Fruit fly (Drosophila melanogaster) whole organism, embryonic: ENCODE results near the gene CG5500.

Experiments used
- B-H1 ChIP-seq: fragments of 200-800 bp; sonication (Bioruptor generic); IDR thresholded peaks from 3 replicates; pipeline ENCODE4 v1.3.6; 2022; ENCODE audit warnings: missing biosample characterization, missing genetic modification characterization
- Bgb ChIP-seq: fragments of 200-800 bp; sonication (Bioruptor generic); IDR thresholded peaks from 2 replicates; pipeline ENCODE4 v1.3.6; 2022; ENCODE audit warnings: missing biosample characterization, missing genetic modification characterization; ENCODE audit not compliant: partially characterized antibody
- CG10267 ChIP-seq: fragments of 200-800 bp; sonication (Bioruptor generic); optimal IDR thresholded peaks from 2 replicates; lab custom pipeline; 2018; ENCODE audit warnings: missing biosample characterization, mild to moderate bottlenecking, missing genetic modification characterization, moderate library complexity
- CG10654 ChIP-seq: fragments of 200-800 bp; sonication (Bioruptor generic); optimal IDR thresholded peaks from 2 replicates; lab custom pipeline; 2016; ENCODE audit warnings: missing biosample characterization, missing genetic modification characterization
- CG12104 ChIP-seq: fragments of 200-800 bp; sonication (Bioruptor generic); optimal IDR thresholded peaks from 3 replicates; lab custom pipeline; 2016; ENCODE audit warnings: missing biosample characterization, missing genetic modification characterization
- CG12219 ChIP-seq: fragments of 200-800 bp; sonication (Bioruptor generic); optimal IDR thresholded peaks from 3 replicates; lab custom pipeline; 2018; ENCODE audit warnings: missing biosample characterization, mild to moderate bottlenecking, missing genetic modification characterization
- CG13287 ChIP-seq: fragments of 200-800 bp; sonication (Bioruptor generic); IDR thresholded peaks from 2 replicates; pipeline ENCODE4 v1.3.6; 2022; ENCODE audit warnings: missing biosample characterization, missing genetic modification characterization; ENCODE audit not compliant: partially characterized antibody
- CG14667 ChIP-seq: fragments of 200-800 bp; sonication (Bioruptor generic); IDR thresholded peaks from 2 replicates; pipeline ENCODE4 v1.3.6; 2022; ENCODE audit warnings: missing biosample characterization, missing genetic modification characterization
- CG16813 ChIP-seq: fragments of 200-800 bp; sonication (Bioruptor generic); IDR thresholded peaks from 3 replicates; pipeline ENCODE4 v1.3.6; 2022; ENCODE audit warnings: missing biosample characterization, missing genetic modification characterization; ENCODE audit not compliant: partially characterized antibody
- CG17328 ChIP-seq: fragments of 200-800 bp; sonication (Bioruptor generic); IDR thresholded peaks from 2 replicates; pipeline ENCODE4 v1.3.6; 2022; ENCODE audit warnings: missing biosample characterization, missing genetic modification characterization
- CG17829 ChIP-seq: fragments of 200-800 bp; optimal IDR thresholded peaks from 2 replicates; lab custom pipeline; 2019; ENCODE audit warnings: missing biosample characterization, mild to moderate bottlenecking, missing genetic modification characterization, moderate library complexity
- CG2120 ChIP-seq: fragments of 200-800 bp; sonication (Bioruptor generic); optimal IDR thresholded peaks from 3 replicates; lab custom pipeline; 2016; ENCODE audit warnings: missing biosample characterization, missing genetic modification characterization
- CG2199 ChIP-seq: fragments of 200-800 bp; sonication (Bioruptor generic); IDR thresholded peaks from 3 replicates; pipeline ENCODE4 v1.3.6; 2022; ENCODE audit warnings: missing biosample characterization, missing genetic modification characterization
- CG2202 ChIP-seq: fragments of 200-800 bp; sonication (Bioruptor generic); optimal IDR thresholded peaks from 2 replicates; lab custom pipeline; 2018; ENCODE audit warnings: missing biosample characterization, mild to moderate bottlenecking, missing genetic modification characterization
- CG2875 ChIP-seq: fragments of 200-800 bp; sonication (Bioruptor generic); optimal IDR thresholded peaks from 2 replicates; lab custom pipeline; 2017; ENCODE audit warnings: missing biosample characterization, mild to moderate bottlenecking, missing genetic modification characterization, missing genetic modification reagents
- CG30403 ChIP-seq: fragments of 200-800 bp; sonication (Bioruptor generic); optimal IDR thresholded peaks from 3 replicates; lab custom pipeline; 2016; ENCODE audit warnings: missing biosample characterization, missing genetic modification characterization
- CG31224 ChIP-seq: fragments of 200-800 bp; sonication (Bioruptor generic); IDR thresholded peaks from 2 replicates; pipeline ENCODE4 v1.3.6; 2022; ENCODE audit warnings: missing biosample characterization, missing genetic modification characterization
- CG3163 ChIP-seq: fragments of 200-800 bp; sonication (Bioruptor generic); optimal IDR thresholded peaks from 3 replicates; lab custom pipeline; 2016; ENCODE audit warnings: missing biosample characterization, missing genetic modification characterization
- CG5245 ChIP-seq: fragments of 200-800 bp; sonication (Bioruptor generic); optimal IDR thresholded peaks from 3 replicates; lab custom pipeline; 2016; ENCODE audit warnings: missing biosample characterization, missing genetic modification characterization
- CG6689 ChIP-seq: fragments of 200-800 bp; sonication (Bioruptor generic); IDR thresholded peaks from 2 replicates; pipeline ENCODE4 v1.3.6; 2022; ENCODE audit warnings: missing biosample characterization, missing genetic modification characterization
- CG6813 ChIP-seq: fragments of 200-800 bp; sonication (Bioruptor generic); optimal IDR thresholded peaks from 2 replicates; lab custom pipeline; 2017; ENCODE audit warnings: missing biosample characterization, missing genetic modification characterization, mild to moderate bottlenecking, moderate library complexity, missing genetic modification reagents
- CG7963 ChIP-seq: fragments of 200-800 bp; sonication (Bioruptor generic); IDR thresholded peaks from 3 replicates; pipeline ENCODE4 v1.3.6; 2022; ENCODE audit warnings: missing biosample characterization, missing genetic modification characterization; ENCODE audit not compliant: partially characterized antibody
- CG9609 ChIP-seq: fragments of 200-800 bp; sonication (Bioruptor generic); optimal IDR thresholded peaks from 3 replicates; lab custom pipeline; 2016; ENCODE audit warnings: missing biosample characterization, missing genetic modification characterization
- CG9797 ChIP-seq: fragments of 200-800 bp; sonication (Bioruptor generic); optimal IDR thresholded peaks from 3 replicates; lab custom pipeline; 2018; ENCODE audit warnings: missing biosample characterization, mild to moderate bottlenecking, missing genetic modification characterization
- CG9817 ChIP-seq: fragments of 200-800 bp; sonication (Bioruptor generic); optimal IDR thresholded peaks from 2 replicates; lab custom pipeline; 2018; ENCODE audit warnings: missing biosample characterization, mild to moderate bottlenecking, missing genetic modification characterization, moderate library complexity
- CHES-1-like ChIP-seq: fragments of 200-800 bp; sonication (Bioruptor generic); optimal IDR thresholded peaks from 2 replicates; lab custom pipeline; 2016; ENCODE audit warnings: missing biosample characterization, missing genetic modification characterization
- D19A ChIP-seq: fragments of 200-800 bp; optimal IDR thresholded peaks from 3 replicates; lab custom pipeline; 2019; ENCODE audit warnings: missing biosample characterization, mild to moderate bottlenecking, missing genetic modification characterization, moderate library complexity
- Dll ChIP-seq: fragments of 200-800 bp; sonication (Bioruptor generic); IDR thresholded peaks from 4 replicates; pipeline ENCODE4 v1.3.6; 2022; ENCODE audit warnings: missing biosample characterization, missing genetic modification characterization; ENCODE audit not compliant: partially characterized antibody
- ERR ChIP-seq: fragments of 200-800 bp; sonication (Bioruptor generic); optimal IDR thresholded peaks from 2 replicates; lab custom pipeline; 2016; ENCODE audit warnings: missing biosample characterization, missing genetic modification characterization
- HmgZ ChIP-seq: fragments of 200-800 bp; sonication (Bioruptor generic); optimal IDR thresholded peaks from 2 replicates; lab custom pipeline; 2018; ENCODE audit warnings: missing biosample characterization, mild to moderate bottlenecking, missing genetic modification characterization
- Kr ChIP-seq: fragments of 200-800 bp; sonication (Bioruptor generic); optimal IDR thresholded peaks from 2 replicates; lab custom pipeline; 2017; ENCODE audit warnings: missing biosample characterization, mild to moderate bottlenecking, missing genetic modification characterization
- Nf-YB ChIP-seq: fragments of 200-800 bp; sonication (Bioruptor generic); optimal IDR thresholded peaks from 3 replicates; lab custom pipeline; 2019; ENCODE audit warnings: missing biosample characterization, mild to moderate bottlenecking, missing genetic modification characterization, moderate library complexity
- Optix ChIP-seq: fragments of 200-800 bp; sonication (Bioruptor generic); IDR thresholded peaks from 3 replicates; pipeline ENCODE4 v1.3.6; 2022; ENCODE audit warnings: missing biosample characterization, missing genetic modification characterization
- Ptx1 ChIP-seq: fragments of 200-800 bp; sonication (Bioruptor generic); IDR thresholded peaks from 2 replicates; pipeline ENCODE4 v1.3.6; 2022; ENCODE audit warnings: missing biosample characterization, missing genetic modification characterization
- bbx ChIP-seq: fragments of 200-800 bp; sonication (Bioruptor generic); IDR thresholded peaks from 2 replicates; pipeline ENCODE4 v1.3.6; 2022; ENCODE audit warnings: missing biosample characterization, missing genetic modification characterization; ENCODE audit not compliant: partially characterized antibody
- cad ChIP-seq: fragments of >200 bp; optimal IDR thresholded peaks from 2 replicates; lab custom pipeline; 2017; ENCODE audit warnings: missing biosample characterization, missing genetic modification characterization
- gsb-n ChIP-seq: fragments of 200-800 bp; sonication (Bioruptor generic); optimal IDR thresholded peaks from 3 replicates; lab custom pipeline; 2018; ENCODE audit warnings: missing biosample characterization, mild to moderate bottlenecking, missing genetic modification characterization
- her ChIP-seq: fragments of 200-800 bp; sonication (Bioruptor generic); optimal IDR thresholded peaks from 2 replicates; lab custom pipeline; 2016; ENCODE audit warnings: missing biosample characterization, missing genetic modification characterization
- jigr1 ChIP-seq: fragments of 200-800 bp; sonication (Bioruptor generic); IDR thresholded peaks from 3 replicates; pipeline ENCODE4 v1.3.6; 2022; ENCODE audit warnings: missing biosample characterization, missing genetic modification characterization
- lmd ChIP-seq: fragments of 200-800 bp; sonication (Bioruptor generic); IDR thresholded peaks from 2 replicates; pipeline ENCODE4 v1.3.6; 2022; ENCODE audit warnings: missing biosample characterization, missing genetic modification characterization
- lov ChIP-seq, 2 experiments: fragments of 200-800 bp in 1 of 2; fragments of >200 bp in 1 of 2; sonication (Bioruptor generic) in 1 of 2; IDR thresholded peaks in 1 of 2; optimal IDR thresholded peaks in 1 of 2; 2 replicates in 1 of 2; 3 replicates in 1 of 2; pipeline versions ENCODE4 v1.3.6 to Lab custom; 2017 to 2022; ENCODE audit warnings: missing biosample characterization in 1 of 2, missing genetic modification characterization in 1 of 2
- org-1 ChIP-seq: fragments of 200-800 bp; sonication (Bioruptor generic); optimal IDR thresholded peaks from 2 replicates; lab custom pipeline; 2017; ENCODE audit warnings: missing biosample characterization, missing genetic modification characterization
- otp ChIP-seq: fragments of 200-800 bp; sonication (Bioruptor generic); IDR thresholded peaks from 3 replicates; pipeline ENCODE4, ENCODE4 v1.3.6; 2022; ENCODE audit warnings: missing biosample characterization, missing genetic modification characterization
- pnt ChIP-seq: fragments of 200-800 bp; sonication (Bioruptor generic); optimal IDR thresholded peaks from 3 replicates; lab custom pipeline; 2016; ENCODE audit warnings: missing biosample characterization, missing genetic modification characterization
- psq ChIP-seq: fragments of 200-800 bp; sonication (Bioruptor generic); optimal IDR thresholded peaks from 2 replicates; lab custom pipeline; 2017; ENCODE audit warnings: missing biosample characterization, missing genetic modification characterization
- ro ChIP-seq: fragments of 200-800 bp; sonication (Bioruptor generic); IDR thresholded peaks from 2 replicates; pipeline ENCODE4 v1.3.6; 2022; ENCODE audit warnings: missing biosample characterization, missing genetic modification characterization
- row ChIP-seq: fragments of 200-800 bp; sonication (Bioruptor generic); IDR thresholded peaks from 3 replicates; pipeline ENCODE4 v1.3.6; 2022; ENCODE audit warnings: missing biosample characterization, missing genetic modification characterization
- sens-2 ChIP-seq: fragments of 200-800 bp; sonication (Bioruptor generic); IDR thresholded peaks from 2 replicates; pipeline ENCODE4 v1.3.6; 2022; ENCODE audit warnings: missing biosample characterization, missing genetic modification characterization
- tll ChIP-seq, 2 experiments: fragments of 200-800 bp in 1 of 2; fragments of >200 bp in 1 of 2; sonication (Bioruptor generic) in 1 of 2; optimal IDR thresholded peaks; 2 replicates each; lab custom pipeline; 2017 to 2019; ENCODE audit warnings: missing biosample characterization in 2 of 2, missing genetic modification characterization in 2 of 2, mild to moderate bottlenecking in 1 of 2, moderate library complexity in 1 of 2
- trh ChIP-seq: fragments of 200-800 bp; sonication (Bioruptor generic); optimal IDR thresholded peaks from 2 replicates; lab custom pipeline; 2016; ENCODE audit warnings: missing biosample characterization, missing genetic modification characterization
- unpg ChIP-seq: fragments of 200-800 bp; sonication (Bioruptor generic); optimal IDR thresholded peaks from 3 replicates; lab custom pipeline; 2018; ENCODE audit warnings: missing biosample characterization, mild to moderate bottlenecking, missing genetic modification characterization, moderate library complexity

Gene CG5500

dm6 chr3R:26892764-26893163 is 16.3 kb downstream of the CG5500 start (continued):
- no peak for TF ChIP-seq pnt (GFP tag; lab: Kevin White, UChicago)
- TF ChIP-seq CG14667 (GFP tag; lab: Robert Waterston, UW): 0 out of 2 replicates have a peak, but pooled peaks have one; percentile 17
- no peak for TF ChIP-seq Kr
- no peak for TF ChIP-seq CHES-1-like (GFP tag; lab: Kevin White, UChicago)
- no peak for TF ChIP-seq HmgZ (tag; lab: Kevin White, UChicago)
- peak; percentile 45 for TF ChIP-seq Ptx1 (GFP tag; lab: Robert Waterston, UW)
- no peak for TF ChIP-seq CG3163 (GFP tag; lab: Kevin White, UChicago)
- no peak for TF ChIP-seq Nf-YB (GFP tag; lab: Kevin White, UChicago)
- TF ChIP-seq CG2120: no peak
- TF ChIP-seq trh (GFP tag; lab: Kevin White, UChicago): no peak
- TF ChIP-seq CG2202 (tag; lab: Kevin White, UChicago): no peak
- TF ChIP-seq Dll: no peak
- TF ChIP-seq ERR: no peak
- peak; percentile 45 for TF ChIP-seq CG12219 (GFP tag; lab: Kevin White, UChicago)
- no peak for TF ChIP-seq ro
- no peak for TF ChIP-seq gsb-n
- no peak for TF ChIP-seq CG9609 (GFP tag; lab: Kevin White, UChicago)
- TF ChIP-seq Optix: no peak
- TF ChIP-seq CG6689 (GFP tag; lab: Robert Waterston, UW): no peak
- TF ChIP-seq lmd (GFP tag; lab: Robert Waterston, UW): no peak
- TF ChIP-seq unpg (GFP tag; lab: Kevin White, UChicago): peak; percentile 50
- TF ChIP-seq cad (GFP tag; lab: Kevin White, UChicago): no peak
- TF ChIP-seq CG7963 (GFP tag; lab: Robert Waterston, UW): no peak
- TF ChIP-seq CG12104 (GFP tag; lab: Kevin White, UChicago): no peak
- TF ChIP-seq her: no peak
- no peak for TF ChIP-seq B-H1 (GFP tag; lab: Robert Waterston, UW)
- TF ChIP-seq CG17328 (GFP tag; lab: Robert Waterston, UW): 0 out of 2 replicates have a peak, but pooled peaks have one; percentile 6
- TF ChIP-seq psq (GFP tag; lab: Kevin White, UChicago): no peak
- TF ChIP-seq lov (optimal IDR thresholded peaks at IDR 0.05; lab: Kevin White, UChicago): no peak
- no peak for TF ChIP-seq lov (GFP tag; IDR thresholded peaks at IDR 0.05; lab: Robert Waterston, UW)
- no peak for TF ChIP-seq CG2875 (GFP tag; lab: Kevin White, UChicago)
- no peak for TF ChIP-seq Bgb (GFP tag; lab: Robert Waterston, UW)
- no peak for TF ChIP-seq sens-2
- TF ChIP-seq CG17829: no peak
- no peak for TF ChIP-seq tll (GFP tag; optimal IDR thresholded peaks at IDR 0.05; lab: Kevin White, UChicago)
- no peak for TF ChIP-seq CG5245 (GFP tag; lab: Kevin White, UChicago)
- peak; percentile 18 for TF ChIP-seq CG9817 (tag; lab: Kevin White, UChicago)
- TF ChIP-seq CG16813 (GFP tag; lab: Robert Waterston, UW): no peak
- peak; percentile 37 for TF ChIP-seq CG30403 (GFP tag; lab: Kevin White, UChicago)
- no peak for TF ChIP-seq jigr1 (GFP tag; lab: Robert Waterston, UW)
- 0 out of 3 replicates have a peak, but pooled peaks have one; percentile 27 for TF ChIP-seq otp (GFP tag; lab: Robert Waterston, UW)
- TF ChIP-seq CG9797: no peak
- TF ChIP-seq CG31224 (GFP tag; lab: Robert Waterston, UW): no peak
- no peak for TF ChIP-seq CG10654 (GFP tag; lab: Kevin White, UChicago)
- TF ChIP-seq CG6813 (GFP tag; lab: Kevin White, UChicago): no peak
- TF ChIP-seq CG10267 (tag; lab: Kevin White, UChicago): peak; percentile 1
- TF ChIP-seq CG13287 (GFP tag; lab: Robert Waterston, UW): no peak
- TF ChIP-seq bbx (GFP tag; lab: Robert Waterston, UW): no peak
- TF ChIP-seq CG2199 (GFP tag; lab: Robert Waterston, UW): no peak
- no peak for TF ChIP-seq D19A (tag; lab: Kevin White, UChicago)
- TF ChIP-seq row: peak; percentile 74
- TF ChIP-seq org-1: no peak
